Worm (Caenorhabditis elegans) whole organism, young adult: Measurements from ENCODE around the gene haf-2.

Source experiments
- Y56A3A.18 ChIP-seq: fragments of 200-800 bp; sonication (Bioruptor generic); IDR thresholded peaks from 2 replicates; pipeline ENCODE4 v1.3.6; 2022; ENCODE audit warnings: missing genetic modification reagents, missing genetic modification characterization, missing compliant biosample characterization
- Y67H2A.10 ChIP-seq: fragments of 200-800 bp; sonication (Bioruptor generic); conservative IDR thresholded peaks from 2 replicates; pipeline ENCODE4 v1.3.6; 2022; ENCODE audit warnings: missing genetic modification reagents, missing genetic modification characterization, missing compliant biosample characterization
- ccch-3 ChIP-seq: fragments of 200-800 bp; sonication (Bioruptor generic); optimal IDR thresholded peaks from 2 replicates; lab custom pipeline; 2018; ENCODE audit warnings: mild to moderate bottlenecking, missing genetic modification characterization, missing compliant biosample characterization
- efl-1 ChIP-seq: fragments of 150-350 bp; optimal IDR thresholded peaks from 2 replicates; lab custom pipeline; 2014; ENCODE audit warnings: missing biosample characterization, missing genetic modification reagents, missing genetic modification characterization
- fkh-3 ChIP-seq: sonication (generic microtip); optimal IDR thresholded peaks from 2 replicates; lab custom pipeline; 2016; ENCODE audit warnings: mild to moderate bottlenecking, missing genetic modification characterization, missing compliant biosample characterization
- lin-54 ChIP-seq: fragments of 200-800 bp; sonication (Bioruptor generic); optimal IDR thresholded peaks from 2 replicates; lab custom pipeline; 2018; ENCODE audit warnings: mild to moderate bottlenecking, missing genetic modification characterization, missing compliant biosample characterization
- nfya-1 ChIP-seq: sonication (generic microtip); optimal IDR thresholded peaks from 2 replicates; lab custom pipeline; 2017; ENCODE audit warnings: antibody characterized with exemption, missing compliant biosample characterization, missing genetic modification characterization, borderline replicate concordance; ENCODE audit not compliant: insufficient read depth
- nhr-80 ChIP-seq: sonication (generic microtip); optimal IDR thresholded peaks from 2 replicates; lab custom pipeline; 2016; ENCODE audit warnings: missing genetic modification characterization, missing compliant biosample characterization
- nhr-90 ChIP-seq: sonication (generic microtip); optimal IDR thresholded peaks from 2 replicates; lab custom pipeline; 2016; ENCODE audit warnings: missing genotype, mild to moderate bottlenecking, missing genetic modification characterization, missing compliant biosample characterization
- pha-4 ChIP-seq: fragments of 150-350 bp; sonication (generic microtip); optimal IDR thresholded peaks from 2 replicates; lab custom pipeline; 2014; ENCODE audit warnings: missing biosample characterization, missing genetic modification reagents, missing genetic modification characterization
- repo-1 ChIP-seq: sonication (generic microtip); optimal IDR thresholded peaks from 2 replicates; lab custom pipeline; 2017; ENCODE audit warnings: mild to moderate bottlenecking, missing genetic modification characterization, missing compliant biosample characterization
- somi-1 ChIP-seq: fragments of 200-800 bp; sonication (Bioruptor generic); optimal IDR thresholded peaks from 2 replicates; lab custom pipeline; 2018; ENCODE audit warnings: mild to moderate bottlenecking, missing genetic modification characterization, missing compliant biosample characterization
- unc-130 ChIP-seq: sonication (generic microtip); optimal IDR thresholded peaks from 2 replicates; lab custom pipeline; 2016; ENCODE audit warnings: missing genetic modification reagents, missing genetic modification characterization, missing compliant biosample characterization
- ztf-28 ChIP-seq: fragments of 200-800 bp; sonication (Bioruptor generic); IDR thresholded peaks from 2 replicates; pipeline ENCODE4 v1.3.6; 2022; ENCODE audit warnings: missing genetic modification reagents, missing genetic modification characterization, missing compliant biosample characterization

DNA sequence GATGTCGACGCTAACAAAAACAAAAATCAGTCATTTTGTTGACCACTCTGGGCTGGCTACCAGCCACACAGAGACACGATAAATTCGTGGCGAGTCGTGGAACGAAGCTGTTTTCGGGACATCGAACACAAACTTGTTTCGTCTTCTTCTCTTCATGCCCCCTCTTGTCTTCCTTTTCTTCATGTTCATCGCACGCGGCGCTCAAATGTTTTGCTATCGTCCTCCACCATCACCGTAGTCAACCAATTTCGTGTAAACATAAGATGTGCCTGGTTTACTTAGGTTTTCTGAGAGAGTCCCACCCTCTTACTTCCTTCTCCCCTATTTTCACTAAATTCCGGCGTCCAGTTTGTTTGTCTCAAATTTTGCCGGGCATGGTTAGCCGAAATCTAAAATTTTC, 34.1 kb upstream of the haf-2 start:
- TF ChIP-seq somi-1 (GFP tag; lab: Kevin White, UChicago), result no peak
- no peak for TF ChIP-seq fkh-3 (tag; lab: Kevin White, UChicago)
- TF ChIP-seq Y67H2A.10 (GFP tag; lab: Robert Waterston, UW), result no peak
- no peak for TF ChIP-seq repo-1 (tag; lab: Kevin White, UChicago)
- TF ChIP-seq nhr-80 (tag; lab: Kevin White, UChicago), result no peak
- TF ChIP-seq unc-130 (GFP tag; lab: Kevin White, UChicago), result no peak
- no peak for TF ChIP-seq ztf-28
- no peak for TF ChIP-seq ccch-3
- TF ChIP-seq Y56A3A.18, result no peak
- TF ChIP-seq nhr-90 (tag; lab: Kevin White, UChicago), result no peak
- no peak for TF ChIP-seq efl-1 (GFP tag; lab: Kevin White, UChicago)
- TF ChIP-seq nfya-1 (tag; lab: Kevin White, UChicago), result no peak
- no peak for TF ChIP-seq pha-4 (tag; lab: Kevin White, UChicago)
- TF ChIP-seq lin-54 (GFP tag; lab: Kevin White, UChicago), result no peak
